Fruit fly (Drosophila melanogaster) whole organism, embryonic: Measurements from ENCODE around the gene CG9733.

Source experiments
- CG10431 ChIP-seq: fragments of 200-800 bp; sonication (Bioruptor generic); optimal IDR thresholded peaks from 3 replicates; lab custom pipeline; 2018; ENCODE audit warnings: missing biosample characterization, mild to moderate bottlenecking, missing genetic modification characterization
- CG13424 ChIP-seq: fragments of 200-800 bp; sonication (Bioruptor generic); optimal IDR thresholded peaks from 2 replicates; lab custom pipeline; 2019; ENCODE audit warnings: missing biosample characterization, mild to moderate bottlenecking, missing genetic modification characterization, moderate library complexity
- CG4820 ChIP-seq: fragments of 200-800 bp; sonication (Bioruptor generic); optimal IDR thresholded peaks from 3 replicates; lab custom pipeline; 2016; ENCODE audit warnings: missing biosample characterization, missing genetic modification characterization
- CG9609 ChIP-seq: fragments of 200-800 bp; sonication (Bioruptor generic); optimal IDR thresholded peaks from 3 replicates; lab custom pipeline; 2016; ENCODE audit warnings: missing biosample characterization, missing genetic modification characterization
- cad ChIP-seq: fragments of >200 bp; optimal IDR thresholded peaks from 2 replicates; lab custom pipeline; 2017; ENCODE audit warnings: missing biosample characterization, missing genetic modification characterization
- emc ChIP-seq: fragments of 200-800 bp; sonication (Bioruptor generic); optimal IDR thresholded peaks from 2 replicates; lab custom pipeline; 2016; ENCODE audit warnings: missing biosample characterization, missing genetic modification characterization

DNA sequence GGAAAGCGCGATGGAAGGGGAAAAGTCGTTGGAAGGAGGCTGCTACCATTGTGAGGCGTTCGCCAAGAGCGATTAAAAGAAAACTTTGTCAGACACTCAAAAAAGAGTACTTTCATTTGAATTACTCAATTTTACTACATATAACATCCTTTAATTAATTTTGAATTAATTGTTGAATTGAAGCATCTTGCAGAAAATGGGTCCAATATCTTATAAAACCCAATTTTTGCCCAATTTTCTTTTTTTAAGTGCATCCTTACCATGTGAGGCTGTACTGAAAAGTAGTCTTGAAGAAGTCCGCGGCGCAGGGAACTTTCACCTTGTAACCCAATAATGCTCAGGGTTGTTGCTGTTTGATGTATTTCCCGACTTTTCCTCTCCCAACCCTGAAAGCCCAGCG, 11.2 kb downstream of the CG9733 start:
- TF ChIP-seq cad (no peak), CG9609 (GFP tag; lab: Kevin White, UChicago) (no peak), CG10431 (GFP tag; lab: Kevin White, UChicago) (no peak), emc (GFP tag; lab: Kevin White, UChicago) (no peak), CG13424 (peak; percentile 60), CG4820 (GFP tag; lab: Kevin White, UChicago) (no peak)
